Worm (Caenorhabditis elegans): ENCODE measurements around the gene ZC116.1.

DNA sequence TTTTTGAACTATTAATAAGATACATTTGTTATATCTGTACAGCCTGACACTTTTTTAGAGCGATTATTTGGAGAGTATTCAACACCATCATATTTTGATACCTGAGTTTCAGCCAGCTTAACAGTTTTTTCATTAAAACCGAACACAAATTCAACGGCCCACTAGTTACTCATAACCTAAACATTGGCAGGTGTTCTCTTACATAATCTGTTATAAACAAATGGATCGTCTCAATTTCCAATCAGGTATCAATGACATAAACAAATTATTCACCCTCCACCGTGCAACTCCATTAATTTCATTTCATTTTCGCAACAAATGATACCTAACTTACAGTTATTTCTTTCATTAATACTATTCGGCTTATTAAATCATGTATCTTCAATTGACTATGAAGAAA is 1.4 kb downstream of the ZC116.1 start, which contains the start of gene cubn-1:
- TF ChIP-seq pha-4 (tag; optimal IDR thresholded peaks at IDR 0.05) (no peak), ham-2 (GFP tag; optimal IDR thresholded peaks at IDR 0.05) (no peak), ztf-11 (tag; optimal IDR thresholded peaks at IDR 0.05) (no peak), nhr-28 (tag; optimal IDR thresholded peaks at IDR 0.05) (no peak)
